Worm (Caenorhabditis elegans) whole organism, late embryonic: ENCODE data around the gene flp-24.

Source experiments
- F13H6.1 ChIP-seq: sonication (generic microtip); optimal IDR thresholded peaks from 2 replicates; lab custom pipeline; 2016; ENCODE audit warnings: missing genetic modification characterization, missing compliant biosample characterization
- ceh-19 ChIP-seq: fragments of 200-800 bp; sonication (Bioruptor generic); optimal IDR thresholded peaks from 2 replicates; lab custom pipeline; 2018; ENCODE audit warnings: mild to moderate bottlenecking, missing genetic modification characterization, missing compliant biosample characterization
- dmd-4 ChIP-seq: sonication (generic microtip); optimal IDR thresholded peaks from 2 replicates; lab custom pipeline; 2016; ENCODE audit warnings: borderline replicate concordance, missing genetic modification characterization, missing compliant biosample characterization
- elt-4 ChIP-seq: sonication (generic microtip); optimal IDR thresholded peaks from 2 replicates; lab custom pipeline; 2016; ENCODE audit warnings: missing genetic modification characterization, missing compliant biosample characterization
- eyg-1 ChIP-seq: sonication (generic microtip); optimal IDR thresholded peaks from 2 replicates; lab custom pipeline; 2016; ENCODE audit warnings: missing genotype, missing genetic modification characterization, missing compliant biosample characterization
- lin-11 ChIP-seq: fragments of 200-800 bp; sonication (Bioruptor generic); optimal IDR thresholded peaks from 2 replicates; lab custom pipeline; 2018; ENCODE audit warnings: mild to moderate bottlenecking, missing genetic modification characterization, missing compliant biosample characterization
- odd-2 ChIP-seq: sonication (generic microtip); optimal IDR thresholded peaks from 2 replicates; lab custom pipeline; 2017; ENCODE audit warnings: antibody characterized with exemption, mild to moderate bottlenecking, missing genetic modification characterization, missing compliant biosample characterization
- unc-3 ChIP-seq, 2 experiments: fragments of 200-800 bp in 1 of 2; sonication (Bioruptor generic) in 1 of 2; sonication (generic microtip) in 1 of 2; conservative IDR thresholded peaks in 1 of 2; optimal IDR thresholded peaks in 1 of 2; 2 replicates each; pipeline versions ENCODE4 v1.3.6 to Lab custom; 2016 to 2022; ENCODE audit warnings: missing compliant biosample characterization in 2 of 2, missing genetic modification characterization in 2 of 2, missing genetic modification reagents in 1 of 2
- unc-86 ChIP-seq: sonication (generic microtip); optimal IDR thresholded peaks from 2 replicates; lab custom pipeline; 2016; ENCODE audit warnings: missing genetic modification characterization, missing compliant biosample characterization

ce11 chrIII:710042-710441, 14.9 kb upstream of the flp-24 start:
- TF ChIP-seq F13H6.1 (tag; lab: Kevin White, UChicago), result no peak
- TF ChIP-seq unc-86, result no peak
- no peak for TF ChIP-seq lin-11 (tag; lab: Kevin White, UChicago)
- peak; percentile 0 for TF ChIP-seq dmd-4 (tag; lab: Kevin White, UChicago)
- TF ChIP-seq ceh-19 (GFP tag; lab: Kevin White, UChicago), result no peak
- no peak for TF ChIP-seq unc-3 (GFP tag; conservative IDR thresholded peaks at IDR 0.05; lab: Robert Waterston, UW)
- no peak for TF ChIP-seq unc-3 (tag; optimal IDR thresholded peaks at IDR 0.05; lab: Kevin White, UChicago)
- no peak for TF ChIP-seq odd-2 (tag; lab: Kevin White, UChicago)
- TF ChIP-seq eyg-1 (tag; lab: Kevin White, UChicago), result no peak
- no peak for TF ChIP-seq elt-4 (tag; lab: Kevin White, UChicago)
